Fruit fly (Drosophila melanogaster): ENCODE data around the gene ND-B14.5B.

Gene ND-B14.5B

dm6 chr2L:3120820-3121219 lies 24.8 kb downstream of the ND-B14.5B start:
- TF ChIP-seq CG9705 (GFP tag; optimal IDR thresholded peaks at IDR 0.05) (no peak), Abd-B (GFP tag; optimal IDR thresholded peaks at IDR 0.05) (no peak), Hnf4 (GFP tag; optimal IDR thresholded peaks at IDR 0.05) (no peak), HLH106 (tag; optimal IDR thresholded peaks at IDR 0.05) (no peak), dl (GFP tag; optimal IDR thresholded peaks at IDR 0.05; ENCODE audit: insufficient read depth in 1 of 2, partially characterized antibody in 2 of 2) (no peak), h (GFP tag; optimal IDR thresholded peaks at IDR 0.05) (no peak), Vsx2 (GFP tag; optimal IDR thresholded peaks at IDR 0.05; ENCODE audit: partially characterized antibody) (no peak), Hr78 (GFP tag; optimal IDR thresholded peaks at IDR 0.05) (no peak), Hr83 (GFP tag; optimal IDR thresholded peaks at IDR 0.05; ENCODE audit: poor library complexity, severe bottlenecking) (no peak), rgr (GFP tag; optimal IDR thresholded peaks at IDR 0.05) (no peak)

dm6 chr2L:3119613-3120012 lies 26.0 kb downstream of the ND-B14.5B start:
- no peak for TF ChIP-seq jim (GFP tag; optimal IDR thresholded peaks at IDR 0.05)
- no peak for TF ChIP-seq sage (GFP tag; optimal IDR thresholded peaks at IDR 0.05)
- TF ChIP-seq Vsx2 (GFP tag; optimal IDR thresholded peaks at IDR 0.05; ENCODE audit: partially characterized antibody) = no peak
- TF ChIP-seq CG32264 (GFP tag; optimal IDR thresholded peaks at IDR 0.05) = no peak
- TF ChIP-seq ey (GFP tag; optimal IDR thresholded peaks at IDR 0.05) = no peak
- no peak for TF ChIP-seq CrebA (GFP tag; optimal IDR thresholded peaks at IDR 0.05; ENCODE audit: borderline replicate concordance)
- no peak for TF ChIP-seq usp (GFP tag; optimal IDR thresholded peaks at IDR 0.05)
- no peak for TF ChIP-seq OdsH (GFP tag; optimal IDR thresholded peaks at IDR 0.05)
- no peak for TF ChIP-seq Hr83 (GFP tag; optimal IDR thresholded peaks at IDR 0.05; ENCODE audit: poor library complexity, severe bottlenecking)
- no peak for TF ChIP-seq h (GFP tag; optimal IDR thresholded peaks at IDR 0.05)
- TF ChIP-seq Jra (GFP tag; optimal IDR thresholded peaks at IDR 0.05) = no peak
- no peak for TF ChIP-seq Mio (GFP tag; optimal IDR thresholded peaks at IDR 0.05)
- no peak for TF ChIP-seq dl (GFP tag; optimal IDR thresholded peaks at IDR 0.05; ENCODE audit: insufficient read depth in 1 of 2, partially characterized antibody in 2 of 2)
- no peak for TF ChIP-seq Hr78 (GFP tag; optimal IDR thresholded peaks at IDR 0.05)
- TF ChIP-seq Hnf4 (GFP tag; optimal IDR thresholded peaks at IDR 0.05) = no peak

- TF ChIP-seq OdsH (GFP tag; optimal IDR thresholded peaks at IDR 0.05) (no peak), brk (GFP tag; optimal IDR thresholded peaks at IDR 0.05) (no peak), foxo (GFP tag; optimal IDR thresholded peaks at IDR 0.05) (no peak), Myc (optimal IDR thresholded peaks at IDR 0.05) (no peak), N (GFP tag; optimal IDR thresholded peaks at IDR 0.05) (no peak), psq (GFP tag; optimal IDR thresholded peaks at IDR 0.05) (no peak), Hr83 (GFP tag; optimal IDR thresholded peaks at IDR 0.05; ENCODE audit: poor library complexity, severe bottlenecking) (no peak), rgr (GFP tag; optimal IDR thresholded peaks at IDR 0.05) (no peak)
Observed at dm6 chr2L:3114887-3115286, 30.8 kb downstream of the ND-B14.5B start.

dm6 chr2L:3114132-3114531 lies 31.5 kb downstream of the ND-B14.5B start:
- TF ChIP-seq tai (GFP tag; optimal IDR thresholded peaks at IDR 0.05) = no peak
- TF ChIP-seq rgr (GFP tag; optimal IDR thresholded peaks at IDR 0.05) = no peak
- TF ChIP-seq jim (GFP tag; optimal IDR thresholded peaks at IDR 0.05) = no peak
- no peak for TF ChIP-seq br (GFP tag; optimal IDR thresholded peaks at IDR 0.05)
- no peak for TF ChIP-seq sv (GFP tag; optimal IDR thresholded peaks at IDR 0.05)
- no peak for TF ChIP-seq Dfd (GFP tag; optimal IDR thresholded peaks at IDR 0.05)
- TF ChIP-seq sage (GFP tag; optimal IDR thresholded peaks at IDR 0.05) = no peak
- TF ChIP-seq Vsx2 (GFP tag; optimal IDR thresholded peaks at IDR 0.05; ENCODE audit: partially characterized antibody) = no peak
- TF ChIP-seq GATAd (GFP tag; optimal IDR thresholded peaks at IDR 0.05) = no peak
- no peak for TF ChIP-seq Sp1 (GFP tag; optimal IDR thresholded peaks at IDR 0.05)
- TF ChIP-seq fru (GFP tag; optimal IDR thresholded peaks at IDR 0.05) = no peak
- no peak for TF ChIP-seq dsf (GFP tag; optimal IDR thresholded peaks at IDR 0.05; ENCODE audit: borderline replicate concordance)

- TF ChIP-seq Dfd (GFP tag; optimal IDR thresholded peaks at IDR 0.05) = no peak
- TF ChIP-seq Jra (GFP tag; optimal IDR thresholded peaks at IDR 0.05) = no peak
- TF ChIP-seq Hnf4 (GFP tag; optimal IDR thresholded peaks at IDR 0.05) = no peak
- no peak for TF ChIP-seq CrebA (GFP tag; optimal IDR thresholded peaks at IDR 0.05; ENCODE audit: borderline replicate concordance)
- TF ChIP-seq dsf (GFP tag; optimal IDR thresholded peaks at IDR 0.05; ENCODE audit: borderline replicate concordance) = no peak
- TF ChIP-seq GATAd (GFP tag; optimal IDR thresholded peaks at IDR 0.05) = no peak
- TF ChIP-seq OdsH (GFP tag; optimal IDR thresholded peaks at IDR 0.05) = no peak
- no peak for TF ChIP-seq Vsx2 (GFP tag; optimal IDR thresholded peaks at IDR 0.05; ENCODE audit: partially characterized antibody)
- TF ChIP-seq rgr (GFP tag; optimal IDR thresholded peaks at IDR 0.05) = no peak
- TF ChIP-seq N (GFP tag; optimal IDR thresholded peaks at IDR 0.05) = no peak
- no peak for TF ChIP-seq tai (GFP tag; optimal IDR thresholded peaks at IDR 0.05)
- no peak for TF ChIP-seq pan (optimal IDR thresholded peaks at IDR 0.05)
- no peak for TF ChIP-seq Abd-B (GFP tag; optimal IDR thresholded peaks at IDR 0.05)
- no peak for TF ChIP-seq foxo (GFP tag; optimal IDR thresholded peaks at IDR 0.05)
- no peak for TF ChIP-seq lola (GFP tag; optimal IDR thresholded peaks at IDR 0.05)
- no peak for TF ChIP-seq HLH106 (tag; optimal IDR thresholded peaks at IDR 0.05)
- no peak for TF ChIP-seq br (GFP tag; optimal IDR thresholded peaks at IDR 0.05)
- TF ChIP-seq psq (GFP tag; optimal IDR thresholded peaks at IDR 0.05) = no peak
- no peak for TF ChIP-seq usp (GFP tag; optimal IDR thresholded peaks at IDR 0.05)
Observed at dm6 chr2L:3109372-3109771, 36.3 kb downstream of the ND-B14.5B start, which contains the start of gene PpD6. Gene PpD6, plus strand, starts transcription at chr2L:3109672.
